Fruit fly (Drosophila melanogaster) whole organism, embryonic: ENCODE data around the gene Miox.
A peak's percentile ranks its signal among the peaks of the same experiment; 100 is the strongest.

Experiments used
- ATbp ChIP-seq: fragments of 200-800 bp; sonication (Bioruptor generic); optimal IDR thresholded peaks from 2 replicates; lab custom pipeline; 2017; ENCODE audit warnings: missing biosample characterization, mild to moderate bottlenecking, missing genetic modification characterization, missing genetic modification reagents
- CG10209 ChIP-seq: fragments of 200-800 bp; sonication (Bioruptor generic); optimal IDR thresholded peaks from 3 replicates; lab custom pipeline; 2017; ENCODE audit warnings: missing biosample characterization, mild to moderate bottlenecking, missing genetic modification characterization, missing genetic modification reagents
- CG10274 ChIP-seq: fragments of 200-800 bp; sonication (Bioruptor generic); optimal IDR thresholded peaks from 3 replicates; lab custom pipeline; 2017; ENCODE audit warnings: missing biosample characterization, mild to moderate bottlenecking, missing genetic modification characterization
- CG10431 ChIP-seq: fragments of 200-800 bp; sonication (Bioruptor generic); optimal IDR thresholded peaks from 3 replicates; lab custom pipeline; 2018; ENCODE audit warnings: missing biosample characterization, mild to moderate bottlenecking, missing genetic modification characterization
- CG13287 ChIP-seq: fragments of 200-800 bp; sonication (Bioruptor generic); IDR thresholded peaks from 2 replicates; pipeline ENCODE4 v1.3.6; 2022; ENCODE audit warnings: missing biosample characterization, missing genetic modification characterization; ENCODE audit not compliant: partially characterized antibody
- CG14710 ChIP-seq: fragments of 200-800 bp; sonication (Bioruptor generic); optimal IDR thresholded peaks from 3 replicates; lab custom pipeline; 2019; ENCODE audit warnings: missing biosample characterization, mild to moderate bottlenecking, missing genetic modification characterization, moderate library complexity
- CG17802 ChIP-seq: fragments of 200-800 bp; sonication (Bioruptor generic); optimal IDR thresholded peaks from 2 replicates; lab custom pipeline; 2018; ENCODE audit warnings: missing biosample characterization, mild to moderate bottlenecking, missing genetic modification characterization, moderate library complexity
- CG18476 ChIP-seq: fragments of 200-800 bp; sonication (Bioruptor generic); optimal IDR thresholded peaks from 2 replicates; lab custom pipeline; 2016; ENCODE audit warnings: missing biosample characterization, mild to moderate bottlenecking, missing genetic modification characterization
- CG18599 ChIP-seq: fragments of 200-800 bp; sonication (Bioruptor generic); optimal IDR thresholded peaks from 3 replicates; lab custom pipeline; 2017; ENCODE audit warnings: missing biosample characterization, missing genetic modification characterization, mild to moderate bottlenecking, moderate library complexity, missing genetic modification reagents
- CG3163 ChIP-seq: fragments of 200-800 bp; sonication (Bioruptor generic); optimal IDR thresholded peaks from 3 replicates; lab custom pipeline; 2016; ENCODE audit warnings: missing biosample characterization, missing genetic modification characterization
- CG4707 ChIP-seq: fragments of 200-800 bp; sonication (Bioruptor generic); optimal IDR thresholded peaks from 2 replicates; lab custom pipeline; 2018; ENCODE audit warnings: missing biosample characterization, mild to moderate bottlenecking, missing genetic modification characterization, moderate library complexity
- CG4820 ChIP-seq: fragments of 200-800 bp; sonication (Bioruptor generic); optimal IDR thresholded peaks from 3 replicates; lab custom pipeline; 2016; ENCODE audit warnings: missing biosample characterization, missing genetic modification characterization
- CG4854 ChIP-seq: fragments of 200-800 bp; sonication (Bioruptor generic); optimal IDR thresholded peaks from 2 replicates; lab custom pipeline; 2016; ENCODE audit warnings: missing biosample characterization, missing genetic modification characterization, inconsistent platforms
- CG7372 ChIP-seq: fragments of 200-800 bp; sonication (Bioruptor generic); IDR thresholded peaks from 2 replicates; pipeline ENCODE4 v1.3.6; 2022; ENCODE audit warnings: missing biosample characterization, missing genetic modification characterization
- CG7963 ChIP-seq: fragments of 200-800 bp; sonication (Bioruptor generic); IDR thresholded peaks from 3 replicates; pipeline ENCODE4 v1.3.6; 2022; ENCODE audit warnings: missing biosample characterization, missing genetic modification characterization; ENCODE audit not compliant: partially characterized antibody
- CG8388 ChIP-seq: fragments of 200-800 bp; sonication (Bioruptor generic); optimal IDR thresholded peaks from 2 replicates; lab custom pipeline; 2019; ENCODE audit warnings: missing biosample characterization, mild to moderate bottlenecking, missing genetic modification characterization, moderate library complexity
- CG9797 ChIP-seq: fragments of 200-800 bp; sonication (Bioruptor generic); optimal IDR thresholded peaks from 3 replicates; lab custom pipeline; 2018; ENCODE audit warnings: missing biosample characterization, mild to moderate bottlenecking, missing genetic modification characterization
- CG9932 ChIP-seq: fragments of 200-800 bp; sonication (Bioruptor generic); IDR thresholded peaks from 2 replicates; pipeline ENCODE4 v1.3.6; 2022; ENCODE audit warnings: missing biosample characterization, missing genetic modification characterization
- CoRest ChIP-seq: fragments of 200-800 bp; sonication (Bioruptor generic); optimal IDR thresholded peaks from 3 replicates; lab custom pipeline; 2018; ENCODE audit warnings: missing biosample characterization, mild to moderate bottlenecking, missing genetic modification characterization, moderate library complexity
- Ets65A ChIP-seq: fragments of 200-800 bp; sonication (Bioruptor generic); peaks from one replicate; lab custom pipeline; 2016; ENCODE audit warnings: missing biosample characterization, missing genetic modification characterization
- HHEX ChIP-seq: fragments of 200-800 bp; sonication (Bioruptor generic); optimal IDR thresholded peaks from 3 replicates; lab custom pipeline; 2017; ENCODE audit warnings: missing biosample characterization, mild to moderate bottlenecking, missing genetic modification characterization, missing genetic modification reagents
- Lim3 ChIP-seq: fragments of 200-800 bp; sonication (Bioruptor generic); IDR thresholded peaks from 2 replicates; pipeline ENCODE4 v1.3.6; 2022; ENCODE audit warnings: missing biosample characterization, missing genetic modification characterization
- Meics ChIP-seq: fragments of 200-800 bp; sonication (Bioruptor generic); optimal IDR thresholded peaks from 2 replicates; lab custom pipeline; 2017; ENCODE audit warnings: missing biosample characterization, mild to moderate bottlenecking, missing genetic modification characterization
- Nf-YC ChIP-seq: fragments of 200-800 bp; optimal IDR thresholded peaks from 3 replicates; lab custom pipeline; 2019; ENCODE audit warnings: missing biosample characterization, mild to moderate bottlenecking, missing genetic modification characterization, moderate library complexity
- PHDP ChIP-seq: fragments of 200-800 bp; sonication (Bioruptor generic); optimal IDR thresholded peaks from 3 replicates; lab custom pipeline; 2018; ENCODE audit warnings: missing biosample characterization, mild to moderate bottlenecking, missing genetic modification characterization, moderate library complexity
- Sox102F ChIP-seq: fragments of 200-800 bp; sonication (Bioruptor generic); optimal IDR thresholded peaks from 2 replicates; lab custom pipeline; 2018; ENCODE audit warnings: missing biosample characterization, mild to moderate bottlenecking, missing genetic modification characterization, moderate library complexity
- Vsx1 ChIP-seq: fragments of 200-800 bp; sonication (Bioruptor generic); optimal IDR thresholded peaks from 2 replicates; lab custom pipeline; 2017; ENCODE audit warnings: missing biosample characterization, mild to moderate bottlenecking, missing genetic modification characterization, missing genetic modification reagents
- aop ChIP-seq: fragments of 200-800 bp; sonication (Bioruptor generic); IDR thresholded peaks from 2 replicates; pipeline ENCODE4 v1.3.6; 2022; ENCODE audit warnings: missing biosample characterization, missing genetic modification characterization
- bab2 ChIP-seq: fragments of 200-800 bp; sonication (Bioruptor generic); optimal IDR thresholded peaks from 2 replicates; lab custom pipeline; 2016; ENCODE audit warnings: missing biosample characterization, missing genetic modification characterization
- bcd ChIP-seq: fragments of 200-800 bp; sonication (Bioruptor generic); optimal IDR thresholded peaks from 2 replicates; lab custom pipeline; 2017; ENCODE audit warnings: missing biosample characterization, mild to moderate bottlenecking, missing genetic modification characterization
- cato ChIP-seq: fragments of 200-800 bp; sonication (Bioruptor generic); optimal IDR thresholded peaks from 2 replicates; lab custom pipeline; 2016; ENCODE audit warnings: missing biosample characterization, missing genetic modification characterization, borderline replicate concordance
- crol ChIP-seq: fragments of 200-800 bp; sonication (Bioruptor generic); IDR thresholded peaks from 2 replicates; pipeline ENCODE4 v1.3.6; 2022; ENCODE audit warnings: missing biosample characterization, missing genetic modification characterization
- dpn ChIP-seq, 2 experiments: fragments of 200-800 bp; sonication (Bioruptor generic); optimal IDR thresholded peaks; 3 replicates each; lab custom pipeline; 2016; ENCODE audit warnings: missing biosample characterization in 2 of 2, missing genetic modification characterization in 2 of 2
- dysf ChIP-seq: fragments of 200-800 bp; sonication (Bioruptor generic); IDR thresholded peaks from 3 replicates; pipeline ENCODE4 v1.3.6; 2022; ENCODE audit warnings: missing biosample characterization, missing genetic modification characterization
- en ChIP-seq: fragments of 200-800 bp; sonication (Bioruptor generic); optimal IDR thresholded peaks from 2 replicates; lab custom pipeline; 2016; ENCODE audit warnings: missing biosample characterization, missing genetic modification characterization
- grn ChIP-seq: fragments of 200-800 bp; sonication (Bioruptor generic); optimal IDR thresholded peaks from 3 replicates; lab custom pipeline; 2017; ENCODE audit warnings: missing biosample characterization, missing genetic modification characterization
- gsb ChIP-seq: fragments of 200-800 bp; sonication (Bioruptor generic); IDR thresholded peaks from 2 replicates; pipeline ENCODE4 v1.3.6; 2022; ENCODE audit warnings: missing biosample characterization, missing genetic modification characterization
- inv ChIP-seq: fragments of 200-800 bp; sonication (Bioruptor generic); IDR thresholded peaks from 2 replicates; pipeline ENCODE4 v1.3.6; 2022; ENCODE audit warnings: missing biosample characterization, missing genetic modification characterization; ENCODE audit not compliant: partially characterized antibody
- lmd ChIP-seq: fragments of 200-800 bp; sonication (Bioruptor generic); IDR thresholded peaks from 2 replicates; pipeline ENCODE4 v1.3.6; 2022; ENCODE audit warnings: missing biosample characterization, missing genetic modification characterization
- nerfin-1 ChIP-seq: fragments of 200-800 bp; sonication (Bioruptor generic); optimal IDR thresholded peaks from 3 replicates; lab custom pipeline; 2019; ENCODE audit warnings: missing biosample characterization, mild to moderate bottlenecking, missing genetic modification characterization, moderate library complexity
- prd ChIP-seq, 3 experiments: fragments of >200 bp in 2 of 3; fragments of 200-800 bp in 1 of 3; sonication (Bioruptor generic) in 1 of 3; optimal IDR thresholded peaks in 2 of 3; IDR thresholded peaks in 1 of 3; 2 replicates in 2 of 3; 3 replicates in 1 of 3; pipeline versions ENCODE4 v1.3.6 to Lab custom; 2017 to 2022; ENCODE audit warnings: missing biosample characterization in 1 of 3, missing genetic modification characterization in 1 of 3
- sens ChIP-seq: fragments of 200-800 bp; sonication (Bioruptor generic); peaks from one replicate; lab custom pipeline; 2016; ENCODE audit warnings: missing biosample characterization, missing genetic modification characterization
- sima ChIP-seq: fragments of 200-800 bp; sonication (Bioruptor generic); optimal IDR thresholded peaks from 2 replicates; lab custom pipeline; 2016; ENCODE audit warnings: missing biosample characterization, missing genetic modification characterization
- stwl ChIP-seq: fragments of 200-800 bp; sonication (Bioruptor generic); optimal IDR thresholded peaks from 3 replicates; lab custom pipeline; 2018; ENCODE audit warnings: missing biosample characterization, mild to moderate bottlenecking, missing genetic modification characterization, moderate library complexity
- tgo ChIP-seq: fragments of 200-800 bp; sonication (Bioruptor generic); IDR thresholded peaks from 3 replicates; pipeline ENCODE4 v1.3.6; 2022; ENCODE audit warnings: missing biosample characterization, missing genetic modification characterization
- trem ChIP-seq: fragments of 200-800 bp; optimal IDR thresholded peaks from 3 replicates; lab custom pipeline; 2019; ENCODE audit warnings: missing biosample characterization, mild to moderate bottlenecking, missing genetic modification characterization, moderate library complexity
- tup ChIP-seq: fragments of 200-800 bp; sonication (Bioruptor generic); optimal IDR thresholded peaks from 2 replicates; lab custom pipeline; 2016; ENCODE audit warnings: missing biosample characterization, mild to moderate bottlenecking, missing genetic modification characterization, moderate library complexity
- wdn ChIP-seq: fragments of 200-800 bp; sonication (Bioruptor generic); IDR thresholded peaks from 2 replicates; pipeline ENCODE4 v1.3.6; 2022; ENCODE audit warnings: missing biosample characterization, missing genetic modification characterization
- wek ChIP-seq: fragments of 200-800 bp; sonication (Bioruptor generic); optimal IDR thresholded peaks from 3 replicates; lab custom pipeline; 2018; ENCODE audit warnings: missing biosample characterization, mild to moderate bottlenecking, missing genetic modification characterization, moderate library complexity
- zf30C ChIP-seq: fragments of 200-800 bp; sonication (Bioruptor generic); optimal IDR thresholded peaks from 3 replicates; lab custom pipeline; 2018; ENCODE audit warnings: missing biosample characterization, mild to moderate bottlenecking, missing genetic modification characterization

Gene Miox

DNA sequence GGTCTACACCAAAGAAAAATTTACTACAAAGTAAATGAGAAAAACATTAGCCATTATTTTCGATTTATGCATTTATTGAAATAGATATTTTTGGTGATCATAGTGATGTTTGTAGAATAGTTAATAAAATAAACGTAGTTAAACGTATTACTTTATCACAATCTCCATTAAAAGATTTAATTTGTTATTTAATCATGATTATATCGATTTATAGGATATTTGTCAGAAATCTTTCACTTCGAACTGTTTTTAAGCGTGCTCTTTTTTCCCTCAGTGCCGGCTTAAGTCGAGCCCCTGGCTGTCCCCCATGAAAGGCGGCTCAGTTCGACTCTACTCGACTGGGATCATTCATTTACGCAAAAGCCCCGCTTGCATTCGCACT, 38.8 kb downstream of the Miox start (continued):
- TF ChIP-seq HHEX (GFP tag; lab: Kevin White, UChicago) (no peak), crol (0 out of 2 replicates have a peak, but pooled peaks have one; percentile 4), trem (tag; lab: Kevin White, UChicago) (no peak), grn (GFP tag; lab: Kevin White, UChicago) (no peak), CG17802 (tag; lab: Kevin White, UChicago) (no peak), CG7372 (no peak), Sox102F (GFP tag; lab: Kevin White, UChicago) (no peak), Vsx1 (no peak), gsb (GFP tag; lab: Robert Waterston, UW) (no peak), bab2 (no peak), CG10209 (no peak), prd (optimal IDR thresholded peaks at IDR 0.05; lab: Kevin White, UChicago) (no peak), prd (GFP tag; IDR thresholded peaks at IDR 0.05; lab: Robert Waterston, UW) (peak; percentile 45; the same call in 1 of the 3 replicates), Lim3 (GFP tag; lab: Robert Waterston, UW) (no peak), CG7963 (GFP tag; lab: Robert Waterston, UW) (no peak), wek (GFP tag; lab: Kevin White, UChicago) (no peak), CG14710 (no peak), nerfin-1 (tag; lab: Kevin White, UChicago) (no peak), ATbp (GFP tag; lab: Kevin White, UChicago) (no peak), inv (GFP tag; lab: Robert Waterston, UW) (no peak), CG10431 (GFP tag; lab: Kevin White, UChicago) (no peak), aop (GFP tag; lab: Robert Waterston, UW) (no peak), dpn (GFP tag; optimal IDR thresholded peaks at IDR 0.05; lab: Kevin White, UChicago) (no peak), CG4820 (GFP tag; lab: Kevin White, UChicago) (no peak), Meics (GFP tag; lab: Kevin White, UChicago) (peak; percentile 38), en (GFP tag; lab: Kevin White, UChicago) (no peak), dysf (0 out of 3 replicates have a peak, but pooled peaks have one; percentile 37), wdn (GFP tag; lab: Robert Waterston, UW) (no peak), CG4707 (GFP tag; lab: Kevin White, UChicago) (no peak), bcd (no peak), CG9932 (GFP tag; lab: Robert Waterston, UW) (no peak), CG10274 (no peak), CG9797 (GFP tag; lab: Kevin White, UChicago) (no peak), zf30C (GFP tag; lab: Kevin White, UChicago) (no peak), tgo (GFP tag; lab: Robert Waterston, UW) (no peak; the same call in 2 of the 3 replicates), CG3163 (GFP tag; lab: Kevin White, UChicago) (no peak), CG13287 (GFP tag; lab: Robert Waterston, UW) (no peak), Ets65A (GFP tag; lab: Kevin White, UChicago) (no peak), CoRest (peak; percentile 7), PHDP (tag; lab: Kevin White, UChicago) (no peak), CG18476 (GFP tag; lab: Kevin White, UChicago) (peak; percentile 15), sens (GFP tag; lab: Kevin White, UChicago) (peak; percentile 83), Nf-YC (no peak), CG4854 (GFP tag; lab: Kevin White, UChicago) (no peak), CG18599 (peak; percentile 43), CG8388 (GFP tag; lab: Kevin White, UChicago) (no peak), tup (GFP tag; lab: Kevin White, UChicago) (no peak), stwl (tag; lab: Kevin White, UChicago) (no peak), lmd (GFP tag; lab: Robert Waterston, UW) (peak; percentile 42), sima (no peak), cato (GFP tag; lab: Kevin White, UChicago) (no peak)
